Fruit fly (Drosophila melanogaster) whole organism, embryonic: Measurements from ENCODE around the gene Polr3I.

ENCODE experiments used
- CG10979 ChIP-seq: fragments of 200-800 bp; sonication (Bioruptor generic); optimal IDR thresholded peaks from 2 replicates; lab custom pipeline; 2018; ENCODE audit warnings: missing biosample characterization, mild to moderate bottlenecking, missing genetic modification characterization, moderate library complexity
- CG11456 ChIP-seq: fragments of 200-800 bp; sonication (Bioruptor generic); IDR thresholded peaks from 3 replicates; pipeline ENCODE4 v1.3.6; 2022; ENCODE audit warnings: missing biosample characterization, missing genetic modification characterization
- CG12155 ChIP-seq: fragments of 200-800 bp; sonication (Bioruptor generic); optimal IDR thresholded peaks from 3 replicates; lab custom pipeline; 2016; ENCODE audit warnings: missing biosample characterization, missing genetic modification characterization
- CG12219 ChIP-seq: fragments of 200-800 bp; sonication (Bioruptor generic); optimal IDR thresholded peaks from 3 replicates; lab custom pipeline; 2018; ENCODE audit warnings: missing biosample characterization, mild to moderate bottlenecking, missing genetic modification characterization
- CG13287 ChIP-seq: fragments of 200-800 bp; sonication (Bioruptor generic); IDR thresholded peaks from 2 replicates; pipeline ENCODE4 v1.3.6; 2022; ENCODE audit warnings: missing biosample characterization, missing genetic modification characterization; ENCODE audit not compliant: partially characterized antibody
- CG14441 ChIP-seq: fragments of 200-800 bp; sonication (Bioruptor generic); IDR thresholded peaks from 2 replicates; pipeline ENCODE4 v1.3.6; 2022; ENCODE audit warnings: missing biosample characterization, missing genetic modification characterization
- CG14710 ChIP-seq: fragments of 200-800 bp; sonication (Bioruptor generic); optimal IDR thresholded peaks from 3 replicates; lab custom pipeline; 2019; ENCODE audit warnings: missing biosample characterization, mild to moderate bottlenecking, missing genetic modification characterization, moderate library complexity
- CG14860 ChIP-seq: fragments of 200-800 bp; sonication (Bioruptor generic); IDR thresholded peaks from 3 replicates; pipeline ENCODE4 v1.3.6; 2022; ENCODE audit warnings: missing biosample characterization, missing genetic modification characterization; ENCODE audit not compliant: partially characterized antibody
- CG1602 ChIP-seq: fragments of 200-800 bp; sonication (Bioruptor generic); optimal IDR thresholded peaks from 3 replicates; lab custom pipeline; 2016; ENCODE audit warnings: missing biosample characterization, missing genetic modification characterization
- CG1603 ChIP-seq: fragments of 200-800 bp; sonication (Bioruptor generic); optimal IDR thresholded peaks from 2 replicates; lab custom pipeline; 2019; ENCODE audit warnings: missing biosample characterization, mild to moderate bottlenecking, missing genetic modification characterization, moderate library complexity
- CG16813 ChIP-seq: fragments of 200-800 bp; sonication (Bioruptor generic); IDR thresholded peaks from 3 replicates; pipeline ENCODE4 v1.3.6; 2022; ENCODE audit warnings: missing biosample characterization, missing genetic modification characterization; ENCODE audit not compliant: partially characterized antibody
- CG16815 ChIP-seq: fragments of 200-800 bp; sonication (Bioruptor generic); optimal IDR thresholded peaks from 3 replicates; lab custom pipeline; 2017; ENCODE audit warnings: missing biosample characterization, mild to moderate bottlenecking, missing genetic modification characterization
- CG1792 ChIP-seq: fragments of 200-800 bp; sonication (Bioruptor generic); optimal IDR thresholded peaks from 2 replicates; lab custom pipeline; 2016; ENCODE audit warnings: missing biosample characterization, missing genetic modification characterization
- CG2202 ChIP-seq: fragments of 200-800 bp; sonication (Bioruptor generic); optimal IDR thresholded peaks from 2 replicates; lab custom pipeline; 2018; ENCODE audit warnings: missing biosample characterization, mild to moderate bottlenecking, missing genetic modification characterization
- CG32532 ChIP-seq: fragments of 200-800 bp; sonication (Bioruptor generic); IDR thresholded peaks from 2 replicates; pipeline ENCODE4 v1.3.6; 2022; ENCODE audit warnings: missing biosample characterization, missing genetic modification characterization
- CG3407 ChIP-seq: fragments of 200-800 bp; sonication (Bioruptor generic); optimal IDR thresholded peaks from 2 replicates; lab custom pipeline; 2018; ENCODE audit warnings: missing biosample characterization, mild to moderate bottlenecking, missing genetic modification characterization
- CG3995 ChIP-seq: fragments of 200-800 bp; sonication (Bioruptor generic); optimal IDR thresholded peaks from 3 replicates; lab custom pipeline; 2016; ENCODE audit warnings: missing biosample characterization, missing genetic modification characterization
- CG4617 ChIP-seq: fragments of 200-800 bp; sonication (Bioruptor generic); optimal IDR thresholded peaks from 3 replicates; lab custom pipeline; 2016; ENCODE audit warnings: missing biosample characterization, missing genetic modification characterization, borderline replicate concordance
- CG5953 ChIP-seq: fragments of 200-800 bp; sonication (Bioruptor generic); IDR thresholded peaks from 2 replicates; pipeline ENCODE4 v1.3.6; 2022; ENCODE audit warnings: missing biosample characterization, missing genetic modification characterization
- CG8359 ChIP-seq: fragments of 200-800 bp; sonication (Bioruptor generic); optimal IDR thresholded peaks from 2 replicates; lab custom pipeline; 2017; ENCODE audit warnings: missing biosample characterization, mild to moderate bottlenecking, missing genetic modification characterization, borderline replicate concordance
- CkIIα-i1 ChIP-seq: fragments of 200-800 bp; sonication (Bioruptor generic); IDR thresholded peaks from 2 replicates; pipeline ENCODE4 v1.3.6; 2022; ENCODE audit warnings: missing biosample characterization, missing genetic modification characterization
- Dad ChIP-seq: fragments of 200-800 bp; sonication (Bioruptor generic); optimal IDR thresholded peaks from 3 replicates; lab custom pipeline; 2016; ENCODE audit warnings: missing biosample characterization, missing genetic modification characterization
- Dll ChIP-seq: fragments of 200-800 bp; sonication (Bioruptor generic); IDR thresholded peaks from 4 replicates; pipeline ENCODE4 v1.3.6; 2022; ENCODE audit warnings: missing biosample characterization, missing genetic modification characterization; ENCODE audit not compliant: partially characterized antibody
- Dp ChIP-seq: fragments of 200-800 bp; sonication (Bioruptor generic); optimal IDR thresholded peaks from 2 replicates; lab custom pipeline; 2018; ENCODE audit warnings: missing biosample characterization, mild to moderate bottlenecking, missing genetic modification characterization, moderate library complexity
- H2.0 ChIP-seq: fragments of 200-800 bp; sonication (Bioruptor generic); IDR thresholded peaks from 2 replicates; pipeline ENCODE4 v1.3.6; 2022; ENCODE audit warnings: missing biosample characterization, missing genetic modification characterization
- HHEX ChIP-seq: fragments of 200-800 bp; sonication (Bioruptor generic); optimal IDR thresholded peaks from 3 replicates; lab custom pipeline; 2017; ENCODE audit warnings: missing biosample characterization, mild to moderate bottlenecking, missing genetic modification characterization, missing genetic modification reagents
- Jarid2 ChIP-seq: fragments of 200-800 bp; sonication (Bioruptor generic); optimal IDR thresholded peaks from 3 replicates; lab custom pipeline; 2017; ENCODE audit warnings: mild to moderate bottlenecking, missing biosample characterization, missing genetic modification reagents, missing genetic modification characterization
- MBD-R2 ChIP-seq: fragments of 200-800 bp; sonication (Bioruptor generic); IDR thresholded peaks from 2 replicates; pipeline ENCODE4 v1.3.6; 2022; ENCODE audit warnings: missing biosample characterization, missing genetic modification characterization
- Med ChIP-seq: fragments of 200-800 bp; sonication (Bioruptor generic); peaks from one replicate; lab custom pipeline; 2016; ENCODE audit warnings: missing biosample characterization, missing genetic modification characterization, mild to moderate bottlenecking, inconsistent platforms, moderate library complexity
- Pdp1 ChIP-seq, 2 experiments: fragments of 200-800 bp; sonication (Bioruptor generic); optimal IDR thresholded peaks; 3 replicates each; lab custom pipeline; 2016; ENCODE audit warnings: missing biosample characterization in 2 of 2, missing genetic modification characterization in 2 of 2, mild to moderate bottlenecking in 1 of 2, moderate library complexity in 1 of 2
- Scr ChIP-seq: fragments of 200-800 bp; sonication (Bioruptor generic); IDR thresholded peaks from 2 replicates; pipeline ENCODE4 v1.3.6; 2022; ENCODE audit warnings: missing biosample characterization, missing genetic modification characterization; ENCODE audit not compliant: partially characterized antibody
- Sry-δ ChIP-seq: fragments of 200-800 bp; sonication (Bioruptor generic); optimal IDR thresholded peaks from 2 replicates; lab custom pipeline; 2016; ENCODE audit warnings: missing biosample characterization, missing genetic modification characterization
- Trl ChIP-seq, 3 experiments: fragments of >200 bp in 2 of 3; fragments of 200-800 bp in 1 of 3; sonication (Bioruptor generic) in 1 of 3; optimal IDR thresholded peaks; 2 replicates in 1 of 3; 3 replicates in 2 of 3; lab custom pipeline; 2016 to 2017; ENCODE audit warnings: missing biosample characterization in 1 of 3, missing genetic modification characterization in 1 of 3
- chm ChIP-seq: fragments of 200-800 bp; sonication (Bioruptor generic); IDR thresholded peaks from 2 replicates; pipeline ENCODE4 v1.3.6; 2022; ENCODE audit warnings: missing biosample characterization, missing genetic modification characterization
- dpn ChIP-seq, 2 experiments: fragments of 200-800 bp; sonication (Bioruptor generic); optimal IDR thresholded peaks; 3 replicates each; lab custom pipeline; 2016; ENCODE audit warnings: missing biosample characterization in 2 of 2, missing genetic modification characterization in 2 of 2
- dysf ChIP-seq: fragments of 200-800 bp; sonication (Bioruptor generic); IDR thresholded peaks from 3 replicates; pipeline ENCODE4 v1.3.6; 2022; ENCODE audit warnings: missing biosample characterization, missing genetic modification characterization
- gfzf ChIP-seq: fragments of 200-800 bp; sonication (Bioruptor generic); optimal IDR thresholded peaks from 2 replicates; lab custom pipeline; 2016; ENCODE audit warnings: missing biosample characterization, mild to moderate bottlenecking, missing genetic modification characterization, moderate library complexity
- hbn ChIP-seq: fragments of 200-800 bp; sonication (Bioruptor generic); IDR thresholded peaks from 2 replicates; pipeline ENCODE4 v1.3.6; 2022; ENCODE audit warnings: missing biosample characterization, missing genetic modification characterization; ENCODE audit not compliant: partially characterized antibody
- lola ChIP-seq, 3 experiments: fragments of >200 bp in 2 of 3; fragments of 200-800 bp in 1 of 3; sonication (Bioruptor generic) in 1 of 3; optimal IDR thresholded peaks; 2 replicates each; lab custom pipeline; 2017 to 2019; ENCODE audit warnings: missing biosample characterization in 3 of 3, missing genetic modification characterization in 3 of 3, mild to moderate bottlenecking in 1 of 3, moderate library complexity in 1 of 3
- nerfin-1 ChIP-seq: fragments of 200-800 bp; sonication (Bioruptor generic); optimal IDR thresholded peaks from 3 replicates; lab custom pipeline; 2019; ENCODE audit warnings: missing biosample characterization, mild to moderate bottlenecking, missing genetic modification characterization, moderate library complexity
- nerfin-2 ChIP-seq: fragments of 200-800 bp; sonication (Bioruptor generic); IDR thresholded peaks from 2 replicates; pipeline ENCODE4 v1.3.6; 2022; ENCODE audit warnings: missing biosample characterization, missing genetic modification characterization; ENCODE audit not compliant: partially characterized antibody
- nom ChIP-seq: fragments of 200-800 bp; sonication (Bioruptor generic); optimal IDR thresholded peaks from 2 replicates; lab custom pipeline; 2017; ENCODE audit warnings: missing biosample characterization, missing genetic modification characterization, mild to moderate bottlenecking, moderate library complexity, missing genetic modification reagents
- pb ChIP-seq: fragments of 200-800 bp; sonication (Bioruptor generic); optimal IDR thresholded peaks from 3 replicates; lab custom pipeline; 2016; ENCODE audit warnings: missing biosample characterization, missing genetic modification characterization
- pfk ChIP-seq: fragments of 200-800 bp; sonication (Bioruptor generic); optimal IDR thresholded peaks from 2 replicates; lab custom pipeline; 2018; ENCODE audit warnings: missing biosample characterization, mild to moderate bottlenecking, missing genetic modification characterization, moderate library complexity
- row ChIP-seq: fragments of 200-800 bp; sonication (Bioruptor generic); IDR thresholded peaks from 3 replicates; pipeline ENCODE4 v1.3.6; 2022; ENCODE audit warnings: missing biosample characterization, missing genetic modification characterization
- run ChIP-seq: fragments of 200-800 bp; sonication (Bioruptor generic); optimal IDR thresholded peaks from 3 replicates; lab custom pipeline; 2018; ENCODE audit warnings: missing biosample characterization, mild to moderate bottlenecking, missing genetic modification characterization
- slbo ChIP-seq: fragments of 200-800 bp; sonication (Bioruptor generic); IDR thresholded peaks from 2 replicates; pipeline ENCODE4 v1.3.6; 2022; ENCODE audit warnings: missing biosample characterization, missing genetic modification characterization
- unpg ChIP-seq: fragments of 200-800 bp; sonication (Bioruptor generic); optimal IDR thresholded peaks from 3 replicates; lab custom pipeline; 2018; ENCODE audit warnings: missing biosample characterization, mild to moderate bottlenecking, missing genetic modification characterization, moderate library complexity
- usp ChIP-seq: fragments of >200 bp; optimal IDR thresholded peaks from 2 replicates; lab custom pipeline; 2017; ENCODE audit warnings: missing biosample characterization, missing genetic modification characterization

Gene Polr3I

DNA sequence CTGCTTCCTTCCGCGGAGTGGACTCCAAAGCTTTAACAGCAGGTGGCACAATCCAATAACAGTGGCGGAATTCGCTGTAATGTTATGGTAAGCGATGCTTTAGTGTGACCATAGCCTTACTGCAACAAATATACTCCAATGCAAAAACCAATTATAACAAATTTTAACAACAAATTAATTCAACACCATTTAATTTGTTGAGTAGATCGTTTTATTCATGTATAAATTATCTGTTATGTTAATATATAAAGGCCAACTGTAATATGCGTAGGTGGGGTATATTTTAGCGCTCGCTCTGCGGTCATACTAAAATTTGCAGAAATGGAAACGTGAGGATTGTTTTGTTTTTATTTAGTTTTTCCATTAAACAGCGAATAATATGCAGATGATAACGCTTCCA is at the start of gene Polr3I, which contains the start of gene Nprl2 (continued):
- TF ChIP-seq CG12219, result no peak
- no peak for TF ChIP-seq dysf (GFP tag; lab: Robert Waterston, UW)
- no peak for TF ChIP-seq CG14860 (GFP tag; lab: Robert Waterston, UW)
- no peak for TF ChIP-seq Pdp1 (GFP tag; optimal IDR thresholded peaks at IDR 0.05; lab: Kevin White, UChicago)
- no peak for TF ChIP-seq H2.0
- peak; percentile 72 for TF ChIP-seq gfzf
- TF ChIP-seq Scr (GFP tag; lab: Robert Waterston, UW), result peak; percentile 43
- peak; percentile 28 for TF ChIP-seq CG1603 (tag; lab: Kevin White, UChicago)
- no peak for TF ChIP-seq CG12155 (GFP tag; lab: Kevin White, UChicago)
- no peak for TF ChIP-seq CG16815 (GFP tag; lab: Kevin White, UChicago)
- peak; percentile 65 for TF ChIP-seq CG13287 (GFP tag; lab: Robert Waterston, UW)
- peak; percentile 26 for TF ChIP-seq Dp (GFP tag; lab: Kevin White, UChicago)
- TF ChIP-seq Sry-δ, result no peak
- TF ChIP-seq run (tag; lab: Kevin White, UChicago), result no peak
- peak; percentile 47; the same call in 1 of the 4 replicates for TF ChIP-seq Dll (GFP tag; lab: Robert Waterston, UW)
- TF ChIP-seq CG1792, result no peak
- peak; percentile 28; the same call in 1 of the 2 replicates for TF ChIP-seq hbn (GFP tag; lab: Robert Waterston, UW)
- no peak for TF ChIP-seq nerfin-2
- peak; percentile 74 for TF ChIP-seq nerfin-1 (tag; lab: Kevin White, UChicago)
- no peak for TF ChIP-seq unpg
- TF ChIP-seq dpn (GFP tag; optimal IDR thresholded peaks at IDR 0.05; lab: Kevin White, UChicago), result no peak
- TF ChIP-seq CG4617, result peak; percentile 7
- TF ChIP-seq CG14710 (tag; lab: Kevin White, UChicago), result peak; percentile 20
- TF ChIP-seq, all 482 proteins: peak for 23

DNA sequence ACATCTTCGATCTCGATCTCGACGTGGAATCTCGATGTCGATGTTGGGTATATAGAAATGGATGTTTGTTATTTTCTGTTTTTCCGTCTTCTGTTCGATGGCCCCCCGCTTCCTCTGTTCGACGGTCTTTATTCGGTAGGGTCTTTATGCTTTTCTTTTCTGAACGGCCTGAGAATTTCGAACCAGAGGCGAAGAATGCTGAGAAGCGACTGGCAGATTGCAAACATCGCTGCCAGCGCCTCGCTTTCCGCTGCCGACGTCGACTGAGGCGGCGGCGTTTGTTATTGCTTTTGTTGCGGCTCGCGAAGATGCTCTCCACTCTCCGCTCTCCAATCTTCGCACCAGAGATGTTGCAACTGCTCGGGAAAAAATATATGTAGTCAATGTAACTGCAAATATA is 49.1 kb upstream of the Polr3I start, which contains the start of the genes CG13004 and CG46306:
TSS of gene CG13004 (minus strand) at position 217 of the 400 bp plus-strand sequence.
TSS of gene CG46306 (minus strand) at position 217 of the 400 bp plus-strand sequence.
- TF ChIP-seq CkIIα-i1 (GFP tag; lab: Robert Waterston, UW) (no peak), MBD-R2 (no peak), Trl (optimal IDR thresholded peaks at IDR 0.05; lab: Kevin White, UChicago) (peak; percentile 11 to 34), Trl (GFP tag; optimal IDR thresholded peaks at IDR 0.05; lab: Kevin White, UChicago) (no peak), HHEX (GFP tag; lab: Kevin White, UChicago) (no peak), usp (GFP tag; lab: Kevin White, UChicago) (no peak), slbo (peak; percentile 27; the same call in 1 of the 2 replicates), CG1602 (GFP tag; lab: Kevin White, UChicago) (no peak), CG16813 (GFP tag; lab: Robert Waterston, UW) (no peak), CG14441 (no peak), Med (peak; percentile 72), CG10979 (no peak), pb (GFP tag; lab: Kevin White, UChicago) (no peak), Dad (GFP tag; lab: Kevin White, UChicago) (no peak), lola (GFP tag; optimal IDR thresholded peaks at IDR 0.05; lab: Kevin White, UChicago) (no peak), CG2202 (no peak), CG3995 (no peak), row (GFP tag; lab: Robert Waterston, UW) (peak; percentile 9; the same call in 1 of the 3 replicates), nom (GFP tag; lab: Kevin White, UChicago) (peak; percentile 55), pfk (GFP tag; lab: Kevin White, UChicago) (no peak), chm (GFP tag; lab: Robert Waterston, UW) (no peak), CG11456 (GFP tag; lab: Robert Waterston, UW) (no peak), CG32532 (GFP tag; lab: Robert Waterston, UW) (peak; percentile 11; the same call in 1 of the 2 replicates), CG5953 (GFP tag; lab: Robert Waterston, UW) (no peak), CG3407 (no peak), Jarid2 (GFP tag; lab: Kevin White, UChicago) (peak; percentile 58), CG8359 (GFP tag; lab: Kevin White, UChicago) (no peak)
